Worm (Caenorhabditis elegans) whole organism, early embryonic: Measurements from ENCODE around the gene Y49F6B.6.

Experiments used
- flt-1 ChIP-seq: fragments of 200-800 bp; sonication (Bioruptor generic); IDR thresholded peaks from 2 replicates; pipeline ENCODE4 v1.3.6; 2022; ENCODE audit warnings: missing genetic modification characterization, missing compliant biosample characterization
- tra-4 ChIP-seq: sonication (generic microtip); optimal IDR thresholded peaks from 2 replicates; lab custom pipeline; 2017; ENCODE audit warnings: missing genetic modification characterization, missing compliant biosample characterization

DNA sequence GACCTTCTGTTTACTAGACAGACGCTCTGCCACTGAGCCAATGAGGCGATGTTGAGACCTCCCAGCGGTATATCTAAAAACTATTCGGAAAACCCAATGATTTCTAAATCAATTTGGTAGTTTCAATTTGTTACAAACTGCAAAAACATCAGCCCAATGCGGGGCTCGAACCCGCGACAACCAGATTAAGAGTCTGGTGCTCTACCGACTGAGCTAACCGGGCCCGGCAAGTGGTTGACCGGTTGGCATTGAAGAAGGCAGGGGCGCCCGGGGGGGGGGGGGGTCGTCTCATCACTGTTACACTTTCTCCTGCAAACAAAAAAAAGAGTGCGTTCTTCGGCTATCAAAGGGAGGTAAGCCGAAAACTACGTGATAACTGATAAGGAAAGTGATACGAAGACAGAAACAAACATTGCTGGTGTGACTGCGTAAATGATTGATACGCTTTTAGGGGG is 33.6 kb upstream of the Y49F6B.6 start:
- TF ChIP-seq tra-4 (tag; lab: Kevin White, UChicago) (no peak), flt-1 (GFP tag; lab: Robert Waterston, UW) (peak; percentile 73)
